Worm (Caenorhabditis elegans) whole organism, midembryonic: ENCODE results near the gene F52E4.5.

Experiments
- cog-1 ChIP-seq: sonication (generic microtip); optimal IDR thresholded peaks from 2 replicates; lab custom pipeline; 2016; ENCODE audit warnings: missing genetic modification characterization, missing compliant biosample characterization
- med-1 ChIP-seq: sonication (generic microtip); optimal IDR thresholded peaks from 2 replicates; lab custom pipeline; 2017; ENCODE audit warnings: missing genetic modification characterization, mild to moderate bottlenecking, missing compliant biosample characterization, antibody characterized with exemption, missing genetic modification reagents; ENCODE audit not compliant: insufficient read depth
- ref-1 ChIP-seq: fragments of 200-800 bp; sonication (Bioruptor generic); conservative IDR thresholded peaks from 2 replicates; pipeline ENCODE4 v1.3.6; 2022; ENCODE audit warnings: missing genetic modification reagents, missing genetic modification characterization, missing compliant biosample characterization
- ztf-29 ChIP-seq: fragments of 200-800 bp; sonication (Bioruptor generic); IDR thresholded peaks from 2 replicates; pipeline ENCODE4 v1.3.6; 2022; ENCODE audit warnings: missing genetic modification reagents, missing genetic modification characterization, missing compliant biosample characterization

ce11 chrX:3080825-3081224, 6.3 kb downstream of the F52E4.5 start, which contains the start of gene twk-16:
- TF ChIP-seq med-1 (GFP tag; lab: Kevin White, UChicago) (no peak), ref-1 (GFP tag; lab: Robert Waterston, UW) (no peak), ztf-29 (no peak), cog-1 (no peak)
